Fruit fly (Drosophila melanogaster): Measurements from ENCODE around the gene CG46466.

DNA sequence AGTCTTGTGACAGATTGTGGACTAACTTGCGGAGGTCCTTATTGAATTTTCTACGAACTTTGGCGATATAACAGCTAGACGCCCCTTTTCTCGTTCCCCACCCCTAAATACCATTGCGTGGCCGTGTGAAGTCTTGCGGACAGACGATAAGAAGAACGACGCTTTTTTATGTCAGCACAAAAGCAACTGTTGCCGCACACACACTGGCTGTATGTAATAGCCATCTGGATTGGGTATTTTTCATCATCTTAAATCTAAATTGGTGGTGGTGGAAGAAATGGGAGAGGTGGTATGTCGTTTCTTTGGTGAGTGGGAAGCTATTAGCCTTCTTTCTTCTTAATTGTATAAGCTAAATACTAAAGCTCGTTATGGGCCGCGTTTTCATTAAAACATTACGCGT is 39.0 kb upstream of the CG46466 start:
- TF ChIP-seq kah (GFP tag; optimal IDR thresholded peaks at IDR 0.05), result no peak
- no peak for TF ChIP-seq cad (GFP tag; optimal IDR thresholded peaks at IDR 0.05)
- TF ChIP-seq CG3163 (GFP tag; optimal IDR thresholded peaks at IDR 0.05), result no peak
- TF ChIP-seq inv (GFP tag; IDR thresholded peaks at IDR 0.05; ENCODE audit: partially characterized antibody), result no peak
- no peak for TF ChIP-seq tup (GFP tag; optimal IDR thresholded peaks at IDR 0.05)

Measured in whole organism, embryonic.